Fruit fly (Drosophila melanogaster) whole organism: Measurements from ENCODE around the gene CG15036.

ENCODE experiments used
- Dll ChIP-seq: fragments of >200 bp; optimal IDR thresholded peaks from 2 replicates; lab custom pipeline; 2017
- pan ChIP-seq: fragments of >200 bp; optimal IDR thresholded peaks from 2 replicates; lab custom pipeline; 2017
- psq ChIP-seq: fragments of >200 bp; optimal IDR thresholded peaks from 2 replicates; lab custom pipeline; 2017

- no peak for TF ChIP-seq pan (lab: Kevin White, UChicago)
- no peak for TF ChIP-seq psq
- TF ChIP-seq Dll (lab: Kevin White, UChicago): no peak
These were observed 2.1 kb downstream of the CG15036 start for dm6 chrX:7422577-7422976.
